Worm (Caenorhabditis elegans) whole organism, L4/young adult: ENCODE data around the gene R07E5.7.

Source experiments
- W03F9.2 ChIP-seq: fragments of 150-350 bp; optimal IDR thresholded peaks from 2 replicates; lab custom pipeline; 2014; ENCODE audit warnings: missing biosample characterization, missing genetic modification characterization
- dao-5 ChIP-seq: sonication (generic microtip); optimal IDR thresholded peaks from 2 replicates; lab custom pipeline; 2016; ENCODE audit warnings: missing genotype, missing genetic modification characterization, moderate library complexity, missing compliant biosample characterization
- him-1 ChIP-seq: sonication (generic microtip); optimal IDR thresholded peaks from 2 replicates; lab custom pipeline; 2016; ENCODE audit warnings: missing genotype, missing genetic modification reagents, missing genetic modification characterization, missing compliant biosample characterization

The R07E5.7 gene

DNA sequence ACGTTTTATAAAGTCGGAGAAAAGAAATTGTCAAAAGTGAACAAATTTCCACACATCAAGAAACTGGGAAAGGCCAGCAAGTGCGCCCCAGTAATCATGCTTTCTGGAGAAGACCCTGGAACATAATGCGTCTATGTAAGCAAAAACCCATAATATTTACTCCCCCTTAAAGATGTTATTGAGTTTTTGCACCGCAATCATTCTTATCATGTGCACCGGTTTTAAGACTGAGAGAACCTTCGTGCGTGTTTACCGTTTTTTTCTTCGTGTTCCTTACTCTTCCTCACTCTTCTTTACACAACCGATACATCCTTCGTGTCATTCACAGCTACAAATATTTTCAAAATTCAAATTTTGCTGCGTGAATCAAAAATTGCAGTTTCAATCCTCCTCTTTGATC is 46.1 kb downstream of the R07E5.7 start:
- TF ChIP-seq him-1 (tag; lab: Kevin White, UChicago) (no peak), W03F9.2 (no peak), dao-5 (tag; lab: Kevin White, UChicago) (no peak)

- no peak for TF ChIP-seq him-1 (tag; lab: Kevin White, UChicago)
- no peak for TF ChIP-seq W03F9.2
- no peak for TF ChIP-seq dao-5 (tag; lab: Kevin White, UChicago)
Measured at ce11 chrIII:4370585-4370984, 48.4 kb downstream of the R07E5.7 start, which contains the start of gene ckb-3. ckb-3 (plus strand) TSS chrIII:4370885.

ce11 chrIII:4369381-4369809 is 49.6 kb downstream of the R07E5.7 start:
- peak; percentile 75 for TF ChIP-seq dao-5 (tag; lab: Kevin White, UChicago)
